Worm (Caenorhabditis elegans) whole organism, midembryonic: ENCODE measurements around the gene T11B7.2.

Experiments
- T22C8.4 ChIP-seq: fragments of 200-800 bp; sonication (Bioruptor generic); IDR thresholded peaks from 2 replicates; pipeline ENCODE4 v1.3.6; 2022; ENCODE audit warnings: missing genetic modification characterization, missing compliant biosample characterization
- cog-1 ChIP-seq: sonication (generic microtip); optimal IDR thresholded peaks from 2 replicates; lab custom pipeline; 2016; ENCODE audit warnings: missing genetic modification characterization, missing compliant biosample characterization
- flt-1 ChIP-seq: fragments of 200-800 bp; sonication (Bioruptor generic); IDR thresholded peaks from 2 replicates; pipeline ENCODE4 v1.3.6; 2022; ENCODE audit warnings: missing genetic modification characterization, missing compliant biosample characterization
- klf-2 ChIP-seq: fragments of 200-800 bp; sonication (Bioruptor generic); conservative IDR thresholded peaks from 2 replicates; pipeline ENCODE4 v1.3.6; 2022; ENCODE audit warnings: missing genetic modification reagents, missing genetic modification characterization, missing compliant biosample characterization
- med-1 ChIP-seq: sonication (generic microtip); optimal IDR thresholded peaks from 2 replicates; lab custom pipeline; 2017; ENCODE audit warnings: missing genetic modification characterization, mild to moderate bottlenecking, missing compliant biosample characterization, antibody characterized with exemption, missing genetic modification reagents; ENCODE audit not compliant: insufficient read depth
- ref-1 ChIP-seq: fragments of 200-800 bp; sonication (Bioruptor generic); conservative IDR thresholded peaks from 2 replicates; pipeline ENCODE4 v1.3.6; 2022; ENCODE audit warnings: missing genetic modification reagents, missing genetic modification characterization, missing compliant biosample characterization
- tab-1 ChIP-seq: fragments of 200-800 bp; sonication (Bioruptor generic); IDR thresholded peaks from 2 replicates; pipeline ENCODE4 v1.3.6; 2022; ENCODE audit warnings: missing genetic modification characterization, missing compliant biosample characterization
- ztf-23 ChIP-seq: fragments of 200-800 bp; sonication (Bioruptor generic); IDR thresholded peaks from 2 replicates; pipeline ENCODE4 v1.3.6; 2022; ENCODE audit warnings: missing genetic modification reagents, missing genetic modification characterization, missing compliant biosample characterization
- ztf-29 ChIP-seq: fragments of 200-800 bp; sonication (Bioruptor generic); IDR thresholded peaks from 2 replicates; pipeline ENCODE4 v1.3.6; 2022; ENCODE audit warnings: missing genetic modification reagents, missing genetic modification characterization, missing compliant biosample characterization

The T11B7.2 gene

DNA sequence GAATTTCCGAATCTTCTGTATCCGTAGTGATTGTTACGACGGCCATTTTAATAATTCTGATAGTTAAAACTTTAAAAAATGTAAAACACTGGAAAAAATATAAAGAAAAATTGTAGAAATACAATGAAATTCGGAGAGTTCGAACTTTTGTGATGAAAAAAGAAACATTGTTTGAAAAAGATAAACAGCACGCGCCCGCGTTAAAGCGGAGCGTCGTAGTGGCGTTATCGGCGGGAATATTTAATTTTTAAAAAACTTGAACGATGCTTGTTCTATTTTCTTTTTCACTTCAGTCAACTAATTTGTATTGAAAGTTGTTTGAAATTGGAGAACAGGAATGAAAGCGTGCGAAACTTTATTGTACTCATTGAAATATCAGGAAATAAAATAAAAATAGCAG, 25.3 kb upstream of the T11B7.2 start, which contains the start of gene npp-23:
npp-23 (minus strand) TSS at position 56 of the 400 bp plus-strand sequence.
- TF ChIP-seq med-1 (GFP tag; lab: Kevin White, UChicago) (no peak), ref-1 (GFP tag; lab: Robert Waterston, UW) (no peak), T22C8.4 (GFP tag; lab: Robert Waterston, UW) (no peak), klf-2 (GFP tag; lab: Robert Waterston, UW) (no peak), flt-1 (GFP tag; lab: Robert Waterston, UW) (no peak), tab-1 (GFP tag; lab: Robert Waterston, UW) (no peak)

DNA sequence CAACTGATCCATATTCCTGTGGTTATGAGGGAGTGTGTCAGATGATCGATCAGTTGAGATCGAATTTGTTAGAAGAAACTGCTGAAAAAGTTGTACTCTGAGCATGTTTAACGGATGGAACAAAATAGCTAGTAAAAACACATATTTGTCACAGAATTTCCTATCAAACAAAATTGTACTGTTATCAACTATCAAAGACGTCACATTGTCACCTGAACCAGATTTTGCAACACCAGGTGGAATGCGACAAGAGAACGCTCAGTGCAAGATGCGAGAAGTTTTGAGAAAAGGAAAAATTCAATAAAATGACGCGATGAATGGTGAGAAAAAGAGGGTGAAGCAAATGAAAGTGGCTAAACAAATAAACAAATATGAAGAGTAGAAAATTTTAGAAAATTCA, 23.2 kb upstream of the T11B7.2 start:
- TF ChIP-seq tab-1 (GFP tag; lab: Robert Waterston, UW): no peak

DNA sequence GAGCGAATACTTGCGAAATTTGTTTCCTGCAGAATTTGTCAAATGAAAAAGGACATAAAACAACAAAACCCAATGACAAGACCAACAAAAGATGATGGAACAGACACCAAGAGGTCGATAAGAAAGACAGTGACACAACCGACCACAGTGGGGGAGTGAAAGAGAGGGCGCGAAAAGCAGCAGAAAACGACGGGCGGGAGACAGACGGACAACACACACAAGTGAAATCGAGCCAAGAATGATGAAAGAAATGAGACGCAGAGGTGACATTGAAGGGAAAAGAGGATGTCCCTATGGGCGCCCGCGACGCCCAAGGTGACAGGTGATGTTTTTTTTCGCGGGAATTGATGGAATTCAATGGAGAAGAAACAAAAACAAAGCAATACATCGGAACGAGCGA, 21.7 kb upstream of the T11B7.2 start:
- TF ChIP-seq flt-1 (GFP tag; lab: Robert Waterston, UW) (no peak), klf-2 (GFP tag; lab: Robert Waterston, UW) (no peak), ref-1 (GFP tag; lab: Robert Waterston, UW) (no peak), ztf-29 (no peak), tab-1 (GFP tag; lab: Robert Waterston, UW) (no peak), cog-1 (tag; lab: Kevin White, UChicago) (no peak), med-1 (GFP tag; lab: Kevin White, UChicago) (no peak), T22C8.4 (GFP tag; lab: Robert Waterston, UW) (no peak), ztf-23 (GFP tag; lab: Robert Waterston, UW) (no peak)

- TF ChIP-seq ztf-29 (no peak), ztf-23 (GFP tag; lab: Robert Waterston, UW) (no peak), T22C8.4 (GFP tag; lab: Robert Waterston, UW) (no peak), ref-1 (GFP tag; lab: Robert Waterston, UW) (no peak), flt-1 (GFP tag; lab: Robert Waterston, UW) (no peak), cog-1 (tag; lab: Kevin White, UChicago) (no peak), tab-1 (GFP tag; lab: Robert Waterston, UW) (no peak), med-1 (GFP tag; lab: Kevin White, UChicago) (no peak), klf-2 (GFP tag; lab: Robert Waterston, UW) (no peak)
These were observed 21.0 kb upstream of the T11B7.2 start, which contains the start of gene C09G9.1 for ce11 chrIV:8865343-8865742. C09G9.1 (minus strand) TSS chrIV:8865485.

ce11 chrIV:8864672-8865071, 20.3 kb upstream of the T11B7.2 start:
- TF ChIP-seq flt-1 (GFP tag; lab: Robert Waterston, UW) (no peak), cog-1 (tag; lab: Kevin White, UChicago) (no peak), klf-2 (GFP tag; lab: Robert Waterston, UW) (no peak), ref-1 (GFP tag; lab: Robert Waterston, UW) (no peak), T22C8.4 (GFP tag; lab: Robert Waterston, UW) (no peak), ztf-29 (no peak)

DNA sequence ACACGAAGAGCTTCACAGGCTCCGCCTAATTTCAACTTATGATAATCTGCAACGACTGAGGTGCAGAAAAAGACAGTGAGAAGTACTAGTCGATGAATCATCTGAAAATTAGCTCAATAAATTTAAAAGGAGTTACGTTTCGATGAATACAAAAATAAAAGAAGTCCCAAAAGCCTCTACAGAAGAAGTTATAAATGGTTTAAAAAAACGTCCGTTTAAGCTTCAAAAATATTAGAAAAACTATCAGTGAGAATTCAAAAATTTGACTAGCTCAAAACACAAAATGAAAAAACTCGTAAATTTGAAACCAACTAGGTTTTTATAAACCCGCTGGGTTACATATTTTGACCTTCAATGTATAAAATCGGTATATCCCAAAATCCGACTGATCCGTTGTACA, 11.6 kb upstream of the T11B7.2 start, which contains the start of gene T11B7.5:
T11B7.5 (minus strand) TSS at position 101 of the 400 bp plus-strand sequence.
- TF ChIP-seq ref-1 (GFP tag; lab: Robert Waterston, UW): no peak
- TF ChIP-seq tab-1 (GFP tag; lab: Robert Waterston, UW): no peak
- no peak for TF ChIP-seq flt-1 (GFP tag; lab: Robert Waterston, UW)
- TF ChIP-seq cog-1 (tag; lab: Kevin White, UChicago): no peak
- TF ChIP-seq ztf-29: no peak
- no peak for TF ChIP-seq T22C8.4 (GFP tag; lab: Robert Waterston, UW)
- TF ChIP-seq med-1 (GFP tag; lab: Kevin White, UChicago): no peak
- no peak for TF ChIP-seq klf-2 (GFP tag; lab: Robert Waterston, UW)
- TF ChIP-seq ztf-23 (GFP tag; lab: Robert Waterston, UW): no peak

ce11 chrIV:8853301-8853700, 8.9 kb upstream of the T11B7.2 start:
- no peak for TF ChIP-seq ztf-23 (GFP tag; lab: Robert Waterston, UW)
- no peak for TF ChIP-seq ref-1 (GFP tag; lab: Robert Waterston, UW)

DNA sequence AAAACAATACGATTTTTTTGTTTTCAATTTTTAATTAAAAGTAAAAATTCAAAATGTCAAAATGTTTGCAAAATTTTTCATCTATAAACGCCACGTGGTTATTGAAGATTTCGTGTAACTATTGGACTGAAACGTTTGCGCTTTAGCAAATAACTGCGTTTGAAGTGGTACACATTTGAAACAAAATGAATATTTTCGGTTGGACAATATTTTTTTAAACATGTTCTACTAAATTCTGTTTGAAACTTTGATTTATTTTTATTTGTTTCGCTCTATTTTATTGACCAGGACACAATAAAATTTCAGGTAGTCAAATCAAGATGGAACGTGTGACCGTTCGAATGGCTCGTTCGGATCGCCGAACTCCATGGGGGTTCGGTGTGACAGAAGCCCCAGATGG, 7.8 kb upstream of the T11B7.2 start, which contains the start of gene alp-1:
alp-1 (plus strand) TSS at position 301 of the 400 bp plus-strand sequence.
- no peak for TF ChIP-seq cog-1 (tag; lab: Kevin White, UChicago)
- no peak for TF ChIP-seq ref-1 (GFP tag; lab: Robert Waterston, UW)
- TF ChIP-seq klf-2 (GFP tag; lab: Robert Waterston, UW): no peak
- TF ChIP-seq med-1 (GFP tag; lab: Kevin White, UChicago): no peak
- no peak for TF ChIP-seq ztf-23 (GFP tag; lab: Robert Waterston, UW)
- TF ChIP-seq tab-1 (GFP tag; lab: Robert Waterston, UW): no peak
- no peak for TF ChIP-seq T22C8.4 (GFP tag; lab: Robert Waterston, UW)
- TF ChIP-seq ztf-29: no peak
- no peak for TF ChIP-seq flt-1 (GFP tag; lab: Robert Waterston, UW)

DNA sequence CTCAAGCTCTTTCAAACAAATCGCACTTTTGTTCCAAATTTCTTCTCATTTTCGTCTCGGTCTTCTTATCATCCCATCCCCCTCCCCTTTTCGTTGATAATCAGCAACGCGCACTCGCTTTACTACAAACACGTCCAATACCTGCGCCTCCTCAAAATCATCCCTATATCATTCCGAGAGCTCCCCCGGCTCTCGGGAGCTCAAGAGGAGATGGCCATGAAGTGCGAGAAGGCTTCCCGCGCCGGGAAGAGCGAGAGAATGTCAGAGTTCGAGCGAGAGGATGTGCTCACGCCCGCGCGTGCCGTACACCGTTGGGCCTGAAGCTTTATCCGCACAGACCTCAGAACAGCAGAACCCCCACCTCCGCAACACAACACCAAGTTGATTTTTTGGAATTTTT, 6.5 kb upstream of the T11B7.2 start:
- no peak for TF ChIP-seq ztf-23 (GFP tag; lab: Robert Waterston, UW)
- TF ChIP-seq T22C8.4 (GFP tag; lab: Robert Waterston, UW): no peak
- no peak for TF ChIP-seq cog-1 (tag; lab: Kevin White, UChicago)
- no peak for TF ChIP-seq tab-1 (GFP tag; lab: Robert Waterston, UW)
- no peak for TF ChIP-seq klf-2 (GFP tag; lab: Robert Waterston, UW)
- TF ChIP-seq ref-1 (GFP tag; lab: Robert Waterston, UW): no peak
- no peak for TF ChIP-seq med-1 (GFP tag; lab: Kevin White, UChicago)
- TF ChIP-seq flt-1 (GFP tag; lab: Robert Waterston, UW): no peak
- no peak for TF ChIP-seq ztf-29

DNA sequence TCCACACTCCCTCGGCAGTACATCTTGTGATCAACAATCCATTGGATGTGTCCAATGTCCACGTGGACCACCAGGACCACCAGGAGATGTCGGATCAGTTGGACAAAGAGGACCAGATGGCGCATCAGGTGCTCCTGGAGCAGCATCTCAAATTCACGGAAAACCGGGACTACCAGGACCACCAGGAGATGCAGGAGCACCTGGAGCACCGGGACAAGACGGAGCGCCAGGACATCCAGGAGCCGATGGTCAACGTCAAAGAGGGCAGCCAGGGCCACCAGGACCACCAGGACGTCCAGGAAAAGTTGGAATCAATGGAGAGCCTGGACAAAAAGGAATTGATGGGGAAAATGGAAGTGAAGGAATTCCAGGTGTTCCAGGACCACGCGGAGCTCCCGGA, 4.6 kb upstream of the T11B7.2 start:
- TF ChIP-seq ztf-29 (no peak), med-1 (GFP tag; lab: Kevin White, UChicago) (no peak), klf-2 (GFP tag; lab: Robert Waterston, UW) (no peak), cog-1 (tag; lab: Kevin White, UChicago) (no peak)
